Fruit fly (Drosophila melanogaster) whole organism, embryonic: Measurements from ENCODE around the gene CG2059.

Source experiments
- Adf1 ChIP-seq: fragments of 200-800 bp; sonication (Bioruptor generic); IDR thresholded peaks from 2 replicates; pipeline ENCODE4 v1.3.6; 2022; ENCODE audit warnings: missing biosample characterization, missing genetic modification characterization
- Aef1 ChIP-seq: fragments of 200-800 bp; sonication (Bioruptor generic); IDR thresholded peaks from 3 replicates; pipeline ENCODE4 v1.3.6; 2022; ENCODE audit warnings: missing biosample characterization, missing genetic modification characterization
- BtbVII ChIP-seq: fragments of 200-800 bp; sonication (Bioruptor generic); optimal IDR thresholded peaks from 3 replicates; lab custom pipeline; 2017; ENCODE audit warnings: missing biosample characterization, mild to moderate bottlenecking, missing genetic modification characterization
- CG10209 ChIP-seq: fragments of 200-800 bp; sonication (Bioruptor generic); optimal IDR thresholded peaks from 3 replicates; lab custom pipeline; 2017; ENCODE audit warnings: missing biosample characterization, mild to moderate bottlenecking, missing genetic modification characterization, missing genetic modification reagents
- CG10274 ChIP-seq: fragments of 200-800 bp; sonication (Bioruptor generic); optimal IDR thresholded peaks from 3 replicates; lab custom pipeline; 2017; ENCODE audit warnings: missing biosample characterization, mild to moderate bottlenecking, missing genetic modification characterization
- CG10543 ChIP-seq: fragments of 200-800 bp; sonication (Bioruptor generic); optimal IDR thresholded peaks from 3 replicates; lab custom pipeline; 2017; ENCODE audit warnings: missing biosample characterization, mild to moderate bottlenecking, missing genetic modification characterization, moderate library complexity
- CG13287 ChIP-seq: fragments of 200-800 bp; sonication (Bioruptor generic); IDR thresholded peaks from 2 replicates; pipeline ENCODE4 v1.3.6; 2022; ENCODE audit warnings: missing biosample characterization, missing genetic modification characterization; ENCODE audit not compliant: partially characterized antibody
- CG13424 ChIP-seq: fragments of 200-800 bp; sonication (Bioruptor generic); optimal IDR thresholded peaks from 2 replicates; lab custom pipeline; 2019; ENCODE audit warnings: missing biosample characterization, mild to moderate bottlenecking, missing genetic modification characterization, moderate library complexity
- CG13624 ChIP-seq: fragments of 200-800 bp; sonication (Bioruptor generic); optimal IDR thresholded peaks from 2 replicates; lab custom pipeline; 2016; ENCODE audit warnings: missing biosample characterization, missing genetic modification characterization
- CG14965 ChIP-seq: fragments of 200-800 bp; sonication (Bioruptor generic); optimal IDR thresholded peaks from 2 replicates; lab custom pipeline; 2016; ENCODE audit warnings: missing biosample characterization, missing genetic modification characterization, borderline replicate concordance
- CG1603 ChIP-seq: fragments of 200-800 bp; sonication (Bioruptor generic); optimal IDR thresholded peaks from 2 replicates; lab custom pipeline; 2019; ENCODE audit warnings: missing biosample characterization, mild to moderate bottlenecking, missing genetic modification characterization, moderate library complexity
- CG1832 ChIP-seq: fragments of 200-800 bp; sonication (Bioruptor generic); optimal IDR thresholded peaks from 2 replicates; lab custom pipeline; 2017; ENCODE audit warnings: missing biosample characterization, mild to moderate bottlenecking, missing genetic modification characterization, inconsistent platforms
- CG18476 ChIP-seq: fragments of 200-800 bp; sonication (Bioruptor generic); optimal IDR thresholded peaks from 2 replicates; lab custom pipeline; 2016; ENCODE audit warnings: missing biosample characterization, mild to moderate bottlenecking, missing genetic modification characterization
- CG18599 ChIP-seq: fragments of 200-800 bp; sonication (Bioruptor generic); optimal IDR thresholded peaks from 3 replicates; lab custom pipeline; 2017; ENCODE audit warnings: missing biosample characterization, missing genetic modification characterization, mild to moderate bottlenecking, moderate library complexity, missing genetic modification reagents
- CG3065 ChIP-seq: fragments of 200-800 bp; sonication (Bioruptor generic); optimal IDR thresholded peaks from 2 replicates; lab custom pipeline; 2016; ENCODE audit warnings: missing biosample characterization, missing genetic modification characterization
- CG32767 ChIP-seq: fragments of 200-800 bp; sonication (Bioruptor generic); IDR thresholded peaks from 2 replicates; pipeline ENCODE4 v1.3.6; 2022; ENCODE audit warnings: missing biosample characterization, missing genetic modification characterization
- CG3281 ChIP-seq: fragments of 200-800 bp; sonication (Bioruptor generic); optimal IDR thresholded peaks from 3 replicates; lab custom pipeline; 2017; ENCODE audit warnings: missing biosample characterization, mild to moderate bottlenecking, missing genetic modification characterization
- CG34376 ChIP-seq: fragments of 200-800 bp; sonication (Bioruptor generic); optimal IDR thresholded peaks from 2 replicates; lab custom pipeline; 2018; ENCODE audit warnings: missing biosample characterization, mild to moderate bottlenecking, missing genetic modification characterization
- CG6791 ChIP-seq: fragments of 200-800 bp; sonication (Bioruptor generic); IDR thresholded peaks from 3 replicates; pipeline ENCODE4 v1.3.6; 2022; ENCODE audit warnings: missing biosample characterization, missing genetic modification characterization; ENCODE audit not compliant: partially characterized antibody
- CG9932 ChIP-seq: fragments of 200-800 bp; sonication (Bioruptor generic); IDR thresholded peaks from 2 replicates; pipeline ENCODE4 v1.3.6; 2022; ENCODE audit warnings: missing biosample characterization, missing genetic modification characterization
- Deaf1 ChIP-seq: fragments of 200-800 bp; optimal IDR thresholded peaks from 3 replicates; lab custom pipeline; 2019; ENCODE audit warnings: missing biosample characterization, mild to moderate bottlenecking, missing genetic modification characterization, moderate library complexity
- Dip3 ChIP-seq: fragments of 200-800 bp; sonication (Bioruptor generic); optimal IDR thresholded peaks from 3 replicates; lab custom pipeline; 2016; ENCODE audit warnings: missing biosample characterization, missing genetic modification characterization
- E2f1 ChIP-seq: fragments of 200-800 bp; sonication (Bioruptor generic); IDR thresholded peaks from 2 replicates; pipeline ENCODE4 v1.3.6; 2022; ENCODE audit warnings: missing biosample characterization, missing genetic modification characterization
- Fer1 ChIP-seq: fragments of 200-800 bp; sonication (Bioruptor generic); optimal IDR thresholded peaks from 2 replicates; lab custom pipeline; 2017; ENCODE audit warnings: missing biosample characterization, mild to moderate bottlenecking, missing genetic modification characterization
- H15 ChIP-seq: fragments of 200-800 bp; sonication (Bioruptor generic); IDR thresholded peaks from 3 replicates; pipeline ENCODE4 v1.3.6; 2022; ENCODE audit warnings: missing biosample characterization, missing genetic modification characterization
- HLHmδ ChIP-seq: fragments of 200-800 bp; sonication (Bioruptor generic); optimal IDR thresholded peaks from 2 replicates; lab custom pipeline; 2018; ENCODE audit warnings: missing biosample characterization, mild to moderate bottlenecking, missing genetic modification characterization, moderate library complexity
- Hmr ChIP-seq: fragments of 200-800 bp; sonication (Bioruptor generic); optimal IDR thresholded peaks from 3 replicates; lab custom pipeline; 2017; ENCODE audit warnings: mild to moderate bottlenecking, missing biosample characterization, missing genetic modification reagents, missing genetic modification characterization
- Hr3 ChIP-seq: fragments of 200-800 bp; sonication (Bioruptor generic); optimal IDR thresholded peaks from 3 replicates; lab custom pipeline; 2016; ENCODE audit warnings: missing biosample characterization, missing genetic modification characterization
- NK7.1 ChIP-seq: fragments of 200-800 bp; sonication (Bioruptor generic); optimal IDR thresholded peaks from 3 replicates; lab custom pipeline; 2016; ENCODE audit warnings: missing biosample characterization, missing genetic modification characterization
- Oaz ChIP-seq: fragments of 200-800 bp; sonication (Bioruptor generic); IDR thresholded peaks from 2 replicates; pipeline ENCODE4 v1.3.6; 2022; ENCODE audit warnings: missing biosample characterization, missing genetic modification characterization
- Pdp1 ChIP-seq, 2 experiments: fragments of 200-800 bp; sonication (Bioruptor generic); optimal IDR thresholded peaks; 3 replicates each; lab custom pipeline; 2016; ENCODE audit warnings: missing biosample characterization in 2 of 2, missing genetic modification characterization in 2 of 2, mild to moderate bottlenecking in 1 of 2, moderate library complexity in 1 of 2
- Poxn ChIP-seq: fragments of 200-800 bp; sonication (Bioruptor generic); IDR thresholded peaks from 2 replicates; pipeline ENCODE4 v1.3.6; 2022; ENCODE audit warnings: missing biosample characterization, missing genetic modification characterization
- Sry-δ ChIP-seq: fragments of 200-800 bp; sonication (Bioruptor generic); optimal IDR thresholded peaks from 2 replicates; lab custom pipeline; 2016; ENCODE audit warnings: missing biosample characterization, missing genetic modification characterization
- Ssrp ChIP-seq: fragments of 200-800 bp; sonication (Bioruptor generic); optimal IDR thresholded peaks from 2 replicates; lab custom pipeline; 2018; ENCODE audit warnings: missing biosample characterization, mild to moderate bottlenecking, missing genetic modification characterization, moderate library complexity
- ato ChIP-seq: fragments of 200-800 bp; sonication (Bioruptor generic); IDR thresholded peaks from 2 replicates; pipeline ENCODE4 v1.3.6; 2022; ENCODE audit warnings: missing biosample characterization, missing genetic modification characterization; ENCODE audit not compliant: partially characterized antibody
- bcd ChIP-seq: fragments of 200-800 bp; sonication (Bioruptor generic); optimal IDR thresholded peaks from 2 replicates; lab custom pipeline; 2017; ENCODE audit warnings: missing biosample characterization, mild to moderate bottlenecking, missing genetic modification characterization
- chinmo ChIP-seq: fragments of 200-800 bp; sonication (Bioruptor generic); IDR thresholded peaks from 4 replicates; pipeline ENCODE4 v1.3.6; 2022; ENCODE audit warnings: missing biosample characterization, missing genetic modification characterization; ENCODE audit not compliant: partially characterized antibody
- crol ChIP-seq: fragments of 200-800 bp; sonication (Bioruptor generic); IDR thresholded peaks from 2 replicates; pipeline ENCODE4 v1.3.6; 2022; ENCODE audit warnings: missing biosample characterization, missing genetic modification characterization
- fru ChIP-seq: fragments of >200 bp; optimal IDR thresholded peaks from 2 replicates; lab custom pipeline; 2017
- ham ChIP-seq: fragments of 200-800 bp; sonication (Bioruptor generic); IDR thresholded peaks from 2 replicates; pipeline ENCODE4 v1.3.6; 2022; ENCODE audit warnings: missing biosample characterization, missing genetic modification characterization
- insv ChIP-seq, 2 experiments: fragments of 200-800 bp; sonication (Bioruptor generic); optimal IDR thresholded peaks; 3 replicates each; lab custom pipeline; 2016 to 2018; ENCODE audit warnings: missing biosample characterization in 2 of 2, missing genetic modification characterization in 2 of 2
- nau ChIP-seq: fragments of 200-800 bp; sonication (Bioruptor generic); optimal IDR thresholded peaks from 3 replicates; lab custom pipeline; 2017; ENCODE audit warnings: missing biosample characterization, mild to moderate bottlenecking, missing genetic modification characterization, missing genetic modification reagents
- pros ChIP-seq: fragments of 200-800 bp; sonication (Bioruptor generic); optimal IDR thresholded peaks from 3 replicates; lab custom pipeline; 2019; ENCODE audit warnings: missing biosample characterization, mild to moderate bottlenecking, missing genetic modification characterization, moderate library complexity
- psq ChIP-seq: fragments of 200-800 bp; sonication (Bioruptor generic); optimal IDR thresholded peaks from 2 replicates; lab custom pipeline; 2017; ENCODE audit warnings: missing biosample characterization, missing genetic modification characterization
- run ChIP-seq: fragments of 200-800 bp; sonication (Bioruptor generic); optimal IDR thresholded peaks from 3 replicates; lab custom pipeline; 2018; ENCODE audit warnings: missing biosample characterization, mild to moderate bottlenecking, missing genetic modification characterization
- stc ChIP-seq: fragments of 200-800 bp; sonication (Bioruptor generic); IDR thresholded peaks from 2 replicates; pipeline ENCODE4 v1.3.6; 2022; ENCODE audit warnings: missing biosample characterization, missing genetic modification characterization
- toy ChIP-seq: fragments of 200-800 bp; sonication (Bioruptor generic); IDR thresholded peaks from 2 replicates; pipeline ENCODE4 v1.3.6; 2022; ENCODE audit warnings: missing biosample characterization, missing genetic modification characterization
- ttk ChIP-seq: fragments of 200-800 bp; sonication (Bioruptor generic); IDR thresholded peaks from 2 replicates; pipeline ENCODE4 v2.1.2; 2022; ENCODE audit warnings: missing biosample characterization, missing genetic modification characterization
- tx ChIP-seq: fragments of 200-800 bp; sonication (Bioruptor generic); optimal IDR thresholded peaks from 2 replicates; lab custom pipeline; 2016; ENCODE audit warnings: missing biosample characterization, missing genetic modification characterization
- zen2 ChIP-seq: fragments of 200-800 bp; sonication (Bioruptor generic); IDR thresholded peaks from 3 replicates; pipeline ENCODE4 v1.3.6; 2022; ENCODE audit warnings: missing biosample characterization, missing genetic modification characterization; ENCODE audit not compliant: partially characterized antibody

The CG2059 gene

DNA sequence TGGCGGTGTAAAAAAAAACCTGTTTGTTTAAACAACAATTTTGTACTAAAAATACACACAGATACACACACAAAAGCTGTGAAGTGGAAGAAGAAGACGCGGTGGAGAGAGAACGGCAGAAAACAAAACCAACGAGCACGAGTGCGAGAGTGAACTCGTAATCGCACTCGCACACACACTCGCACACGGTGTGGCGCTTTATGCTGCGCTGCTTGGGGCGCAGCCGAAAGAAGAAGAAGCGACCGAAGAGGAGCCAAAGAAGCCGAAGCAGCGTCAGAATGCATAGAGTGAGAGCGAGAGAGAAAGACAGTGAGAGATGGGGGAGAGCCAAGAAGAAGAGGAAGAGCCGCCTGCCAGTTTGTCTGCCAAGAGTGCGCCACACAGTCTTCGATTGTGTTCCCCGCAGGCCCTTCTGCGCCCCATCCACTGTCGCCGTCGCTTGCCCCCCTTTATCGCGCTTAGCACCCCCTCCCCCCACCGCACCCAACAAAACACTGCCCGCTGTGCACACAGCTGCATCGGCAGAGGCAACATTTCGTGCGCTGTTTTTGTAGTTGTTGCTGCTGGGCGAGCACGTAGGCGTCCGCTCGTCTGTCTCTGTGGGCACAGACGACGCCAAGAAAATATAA, 14.7 kb downstream of the CG2059 start (continued):
- TF ChIP-seq Hmr (GFP tag; lab: Kevin White, UChicago) = no peak
- TF ChIP-seq ttk = peak; percentile 25; the same call in 1 of the 2 replicates
- peak; percentile 51 for TF ChIP-seq CG10543 (GFP tag; lab: Kevin White, UChicago)
- TF ChIP-seq zen2 (GFP tag; lab: Robert Waterston, UW) = no peak
- TF ChIP-seq Oaz (GFP tag; lab: Robert Waterston, UW) = no peak
- TF ChIP-seq Sry-δ (GFP tag; lab: Kevin White, UChicago) = no peak
- peak; percentile 46 for TF ChIP-seq psq (GFP tag; lab: Kevin White, UChicago)
- TF ChIP-seq ham = no peak
- no peak for TF ChIP-seq stc (GFP tag; lab: Robert Waterston, UW)
- TF ChIP-seq Dip3 (GFP tag; lab: Kevin White, UChicago) = no peak
- TF ChIP-seq Pdp1 (GFP tag; optimal IDR thresholded peaks at IDR 0.05; lab: Kevin White, UChicago) = peak in 1 of 2 experiments; percentile 57
- TF ChIP-seq CG10274 (GFP tag; lab: Kevin White, UChicago) = no peak
- peak; percentile 32; the same call in 2 of the 3 replicates for TF ChIP-seq Aef1 (GFP tag; lab: Robert Waterston, UW)
- TF ChIP-seq CG13287 (GFP tag; lab: Robert Waterston, UW) = no peak
- no peak for TF ChIP-seq CG10209 (GFP tag; lab: Kevin White, UChicago)
- peak; percentile 77 for TF ChIP-seq CG1832 (GFP tag; lab: Kevin White, UChicago)
- TF ChIP-seq CG9932 (GFP tag; lab: Robert Waterston, UW) = 0 out of 2 replicates have a peak, but pooled peaks have one; percentile 2
- no peak for TF ChIP-seq NK7.1 (GFP tag; lab: Kevin White, UChicago)
- no peak for TF ChIP-seq Fer1 (GFP tag; lab: Kevin White, UChicago)
- no peak for TF ChIP-seq CG34376
- no peak for TF ChIP-seq CG1603 (tag; lab: Kevin White, UChicago)
- no peak for TF ChIP-seq nau
- 0 out of 3 replicates have a peak, but pooled peaks have one; percentile 32 for TF ChIP-seq CG6791 (GFP tag; lab: Robert Waterston, UW)
- peak; percentile 97 for TF ChIP-seq chinmo (GFP tag; lab: Robert Waterston, UW)
- no peak for TF ChIP-seq ato (GFP tag; lab: Robert Waterston, UW)
- peak; percentile 89 for TF ChIP-seq CG32767 (GFP tag; lab: Robert Waterston, UW)
- TF ChIP-seq HLHmδ (GFP tag; lab: Kevin White, UChicago) = peak; percentile 62
- no peak for TF ChIP-seq tx (GFP tag; lab: Kevin White, UChicago)
- TF ChIP-seq Deaf1 (tag; lab: Kevin White, UChicago) = peak; percentile 80
- TF ChIP-seq run (tag; lab: Kevin White, UChicago) = no peak
- no peak for TF ChIP-seq CG3281 (GFP tag; lab: Kevin White, UChicago)
- no peak for TF ChIP-seq CG13624 (GFP tag; lab: Kevin White, UChicago)
- no peak for TF ChIP-seq Hr3
- no peak for TF ChIP-seq fru (lab: Kevin White, UChicago)
- TF ChIP-seq Adf1 (GFP tag; lab: Robert Waterston, UW) = peak; percentile 84
- peak; percentile 100 for TF ChIP-seq crol (GFP tag; lab: Robert Waterston, UW)
- no peak for TF ChIP-seq E2f1 (GFP tag; lab: Robert Waterston, UW)
- peak; percentile 78 for TF ChIP-seq pros (GFP tag; lab: Kevin White, UChicago)
- no peak for TF ChIP-seq Ssrp (tag; lab: Kevin White, UChicago)
- TF ChIP-seq CG18599 = peak; percentile 31
- TF ChIP-seq CG13424 (tag; lab: Kevin White, UChicago) = no peak
- TF ChIP-seq H15 (GFP tag; lab: Robert Waterston, UW) = peak; percentile 41; the same call in 1 of the 3 replicates
- TF ChIP-seq bcd = no peak
- no peak for TF ChIP-seq CG18476 (GFP tag; lab: Kevin White, UChicago)
- no peak for TF ChIP-seq Poxn (GFP tag; lab: Robert Waterston, UW)
- TF ChIP-seq BtbVII (GFP tag; lab: Kevin White, UChicago) = no peak
- TF ChIP-seq toy (GFP tag; lab: Robert Waterston, UW) = no peak
- TF ChIP-seq CG3065 (GFP tag; lab: Kevin White, UChicago) = no peak
- TF ChIP-seq insv (GFP tag; optimal IDR thresholded peaks at IDR 0.05; lab: Kevin White, UChicago) = no peak
- TF ChIP-seq CG14965 (GFP tag; lab: Kevin White, UChicago) = no peak
